Fruit fly (Drosophila melanogaster) whole organism: ENCODE results near the gene Lrp4.

ENCODE experiments used
- CG8478 ChIP-seq: fragments of >200 bp; optimal IDR thresholded peaks from 2 replicates; lab custom pipeline; 2018; ENCODE audit warnings: inconsistent platforms
- Dll ChIP-seq: fragments of >200 bp; optimal IDR thresholded peaks from 2 replicates; lab custom pipeline; 2017
- EcR ChIP-seq, 2 experiments: fragments of >200 bp; optimal IDR thresholded peaks; 2 replicates each; lab custom pipeline; 2017; ENCODE audit warnings: missing biosample characterization in 2 of 2, missing genetic modification characterization in 2 of 2, missing genetic modification reagents in 2 of 2
- pan ChIP-seq: fragments of >200 bp; optimal IDR thresholded peaks from 2 replicates; lab custom pipeline; 2017
- psq ChIP-seq: fragments of >200 bp; optimal IDR thresholded peaks from 2 replicates; lab custom pipeline; 2017
- usp ChIP-seq: fragments of >200 bp; optimal IDR thresholded peaks from 2 replicates; lab custom pipeline; 2017; ENCODE audit warnings: missing biosample characterization, missing genetic modification characterization, mixed read lengths

The Lrp4 gene

DNA sequence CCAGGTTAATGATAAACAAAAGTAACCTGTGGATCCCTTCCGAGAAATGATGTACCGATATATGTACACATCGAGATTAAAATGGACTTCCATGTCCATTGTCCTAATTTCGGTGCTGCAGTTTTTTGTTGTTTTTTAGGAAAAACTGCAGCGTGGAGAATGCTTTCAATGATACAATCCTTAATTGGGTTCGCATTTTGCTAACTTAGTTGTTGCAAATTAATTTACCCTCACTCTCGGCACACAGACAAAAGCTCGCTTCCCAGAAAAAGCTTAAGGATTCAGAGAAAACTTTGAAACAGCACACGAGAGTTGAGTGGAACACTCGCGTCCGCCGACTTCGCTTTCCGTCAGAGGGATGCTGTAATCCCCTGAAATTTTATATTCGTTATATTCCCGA is at the start of gene Lrp4:
TSS of gene Lrp4 (plus strand) at position 301 of the 400 bp plus-strand sequence.
- TF ChIP-seq CG8478 (no peak), EcR (GFP tag; optimal IDR thresholded peaks at IDR 0.05; lab: Kevin White, UChicago) (no peak), Dll (lab: Kevin White, UChicago) (no peak), pan (lab: Kevin White, UChicago) (no peak), psq (lab: Kevin White, UChicago) (no peak), usp (GFP tag; lab: Kevin White, UChicago) (no peak)

DNA sequence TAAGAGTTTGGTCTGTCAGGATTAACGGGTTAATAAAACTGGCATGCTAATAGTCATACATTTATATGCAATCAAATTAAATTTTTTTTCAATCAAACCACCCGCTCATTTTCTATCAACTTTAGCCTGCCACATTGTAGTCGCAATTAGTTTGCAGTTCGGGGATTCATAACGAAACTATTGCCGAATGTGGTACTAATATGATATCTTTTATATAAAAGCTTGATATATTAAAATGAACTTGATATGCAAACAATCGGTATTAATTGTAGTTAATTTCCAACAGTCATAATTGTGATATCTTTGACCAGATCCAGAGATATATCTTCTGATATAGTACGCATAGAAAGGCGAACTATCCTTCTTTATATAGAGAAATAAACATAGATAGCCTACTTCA is 44.6 kb upstream of the Lrp4 start:
- TF ChIP-seq Dll (lab: Kevin White, UChicago) (no peak), psq (lab: Kevin White, UChicago) (no peak), EcR (GFP tag; optimal IDR thresholded peaks at IDR 0.05; lab: Kevin White, UChicago) (no peak), pan (lab: Kevin White, UChicago) (no peak), usp (GFP tag; lab: Kevin White, UChicago) (no peak), CG8478 (no peak)

DNA sequence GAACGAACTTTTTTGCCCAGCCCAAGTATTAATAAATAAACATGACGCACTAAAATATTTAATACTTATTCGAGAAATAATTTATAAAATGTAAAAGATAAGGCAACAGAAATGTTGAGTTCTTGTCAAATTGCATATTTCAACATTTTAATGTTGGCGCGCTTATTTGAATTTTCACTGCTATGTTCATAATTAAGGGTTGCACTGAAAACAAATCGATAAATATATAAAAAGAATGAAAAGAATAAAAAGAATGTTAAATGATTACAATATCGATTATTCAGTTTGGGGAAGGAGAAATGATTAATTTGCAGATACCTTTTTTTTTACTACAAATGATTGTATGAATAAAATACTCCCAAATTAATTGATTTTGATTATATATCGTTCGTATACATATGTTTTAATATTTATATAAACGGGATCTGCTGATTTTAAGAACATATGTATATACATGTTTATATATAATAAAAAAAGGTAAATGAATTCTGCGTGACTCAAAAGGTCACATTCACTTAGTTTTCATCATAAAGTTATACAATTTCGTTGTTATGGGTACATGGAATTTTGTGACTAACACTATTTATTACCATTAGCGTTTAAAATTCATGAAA is 43.8 kb upstream of the Lrp4 start:
- TF ChIP-seq CG8478, result no peak
- TF ChIP-seq usp (GFP tag; lab: Kevin White, UChicago), result no peak
- TF ChIP-seq Dll (lab: Kevin White, UChicago), result no peak

DNA sequence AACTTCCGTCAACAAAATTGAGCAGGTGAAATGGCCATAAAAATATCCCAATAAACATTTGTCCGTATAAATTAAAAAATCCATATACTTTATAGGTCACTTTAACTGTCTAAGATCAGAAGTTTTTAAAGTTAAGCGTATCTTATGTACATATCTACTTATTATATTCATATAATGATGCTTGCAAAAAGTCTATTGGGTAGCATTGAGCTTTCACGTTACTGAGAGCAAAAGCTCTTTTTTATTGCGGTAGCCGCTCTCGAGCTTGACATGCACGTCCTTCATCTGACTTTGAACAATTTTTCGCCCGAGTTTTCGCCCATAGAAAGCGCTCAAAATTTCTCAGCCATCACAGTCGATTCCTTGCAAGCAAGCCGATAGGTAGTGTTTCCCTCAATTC is 42.8 kb upstream of the Lrp4 start, which contains the start of gene Gapdh2:
TSS of gene Gapdh2 (plus strand) at position 283 of the 400 bp plus-strand sequence.
- TF ChIP-seq psq (lab: Kevin White, UChicago), result no peak
- TF ChIP-seq Dll (lab: Kevin White, UChicago), result no peak
- TF ChIP-seq EcR (GFP tag; optimal IDR thresholded peaks at IDR 0.05; lab: Kevin White, UChicago), result no peak
- TF ChIP-seq pan (lab: Kevin White, UChicago), result no peak
- TF ChIP-seq usp (GFP tag; lab: Kevin White, UChicago), result no peak
- TF ChIP-seq CG8478, result no peak

DNA sequence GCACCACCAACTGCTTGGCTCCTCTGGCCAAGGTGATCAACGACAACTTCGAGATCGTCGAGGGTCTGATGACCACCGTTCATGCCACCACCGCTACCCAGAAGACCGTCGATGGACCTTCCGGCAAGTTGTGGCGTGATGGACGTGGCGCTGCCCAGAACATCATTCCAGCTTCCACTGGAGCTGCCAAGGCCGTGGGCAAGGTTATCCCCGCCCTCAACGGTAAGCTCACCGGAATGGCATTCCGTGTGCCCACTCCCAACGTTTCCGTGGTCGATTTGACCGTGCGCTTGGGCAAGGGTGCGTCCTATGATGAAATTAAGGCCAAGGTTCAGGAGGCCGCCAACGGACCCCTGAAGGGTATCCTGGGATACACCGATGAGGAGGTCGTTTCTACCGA is 41.9 kb upstream of the Lrp4 start:
- no peak for TF ChIP-seq psq (lab: Kevin White, UChicago)
- TF ChIP-seq EcR (GFP tag; optimal IDR thresholded peaks at IDR 0.05; lab: Kevin White, UChicago), result no peak
- TF ChIP-seq pan (lab: Kevin White, UChicago), result no peak
- no peak for TF ChIP-seq CG8478
- no peak for TF ChIP-seq Dll (lab: Kevin White, UChicago)
- no peak for TF ChIP-seq usp (GFP tag; lab: Kevin White, UChicago)

DNA sequence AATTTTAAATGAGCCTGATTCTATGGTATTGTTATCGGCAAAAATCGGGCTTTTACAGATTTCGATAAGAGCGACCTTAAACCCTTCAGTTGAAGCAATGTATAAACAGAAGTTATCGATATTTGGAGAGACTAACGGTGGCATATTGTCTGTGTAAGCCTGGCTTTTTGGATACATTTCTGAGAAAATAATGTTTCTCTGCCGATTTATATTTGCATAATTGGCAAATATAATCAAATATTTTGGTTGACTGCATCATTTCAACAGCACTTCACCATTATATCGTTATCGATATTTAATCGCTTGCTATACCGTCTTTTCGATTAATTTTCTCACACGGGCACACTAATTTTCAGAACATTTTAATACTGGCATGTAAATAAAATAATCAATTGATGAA is 40.8 kb upstream of the Lrp4 start, which contains the start of gene CG16952:
TSS of gene CG16952 (plus strand) at position 341 of the 400 bp plus-strand sequence.
- no peak for TF ChIP-seq CG8478
- TF ChIP-seq EcR (GFP tag; optimal IDR thresholded peaks at IDR 0.05; lab: Kevin White, UChicago), result no peak
- no peak for TF ChIP-seq psq (lab: Kevin White, UChicago)
- no peak for TF ChIP-seq usp (GFP tag; lab: Kevin White, UChicago)
- no peak for TF ChIP-seq pan (lab: Kevin White, UChicago)
- TF ChIP-seq Dll (lab: Kevin White, UChicago), result no peak

DNA sequence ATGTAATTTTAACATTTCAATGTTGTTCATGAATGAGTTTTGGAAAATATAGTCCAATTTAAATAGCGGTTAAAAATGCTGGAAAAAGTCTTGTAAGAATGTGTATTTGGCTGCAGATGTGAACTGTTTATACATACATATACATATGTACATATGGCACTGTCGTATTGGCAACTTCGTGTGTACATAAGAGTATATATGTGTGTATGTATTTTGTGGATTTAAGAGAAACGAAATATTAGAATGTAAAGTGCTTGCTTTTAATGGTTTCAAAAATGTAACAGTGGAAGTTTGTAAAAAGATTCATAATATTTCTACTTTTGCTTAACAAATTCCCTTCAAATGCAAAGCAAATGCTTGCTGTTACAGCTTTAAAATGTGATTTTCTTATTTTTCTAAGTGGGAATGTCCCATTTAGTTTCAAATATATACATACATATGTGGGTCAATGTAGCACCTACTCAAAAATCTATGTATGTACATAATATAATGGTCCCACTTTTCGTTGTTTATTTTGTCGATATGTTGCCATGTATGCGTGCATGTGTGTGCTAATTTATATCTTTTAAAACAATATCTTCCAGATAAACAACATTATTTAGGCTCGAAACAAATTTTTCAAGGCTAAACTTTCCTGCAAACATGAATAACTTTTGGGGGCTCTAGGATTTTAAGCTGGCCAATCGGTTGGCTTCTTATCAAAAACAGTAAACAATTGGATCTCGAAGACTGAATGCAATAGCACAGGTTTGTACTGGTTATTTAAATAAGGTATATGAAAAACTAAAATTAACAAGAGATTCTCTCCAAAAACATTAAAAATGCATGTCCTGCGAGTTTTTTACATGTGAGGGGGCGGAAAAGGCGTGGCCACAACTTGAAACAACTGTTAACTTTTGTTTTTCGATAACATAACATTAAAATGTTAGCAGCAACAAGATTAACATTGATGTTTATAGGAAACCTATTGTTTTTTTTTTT is 39.6 kb upstream of the Lrp4 start:
- TF ChIP-seq EcR (GFP tag; optimal IDR thresholded peaks at IDR 0.05; lab: Kevin White, UChicago) (no peak), psq (lab: Kevin White, UChicago) (no peak), CG8478 (no peak), usp (GFP tag; lab: Kevin White, UChicago) (no peak)

DNA sequence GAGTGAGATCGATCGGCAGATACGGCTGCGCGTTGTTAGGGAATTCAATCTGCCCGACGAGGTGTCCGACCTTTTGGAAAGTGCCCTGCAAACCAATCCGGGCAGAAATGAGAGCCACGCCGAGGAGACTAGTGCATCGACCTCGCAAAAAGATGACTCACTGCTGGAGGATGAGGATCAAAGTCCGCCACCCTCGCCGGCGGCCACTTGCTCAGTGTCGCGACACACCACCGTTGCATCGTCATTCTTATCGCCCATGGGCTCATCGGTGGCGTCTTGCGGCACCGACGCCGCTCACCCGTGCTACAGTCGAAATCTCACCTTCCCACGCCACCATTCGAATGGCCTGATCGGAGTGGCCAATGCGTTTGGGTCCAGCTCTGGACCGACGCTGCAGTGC is 36.2 kb upstream of the Lrp4 start:
- no peak for TF ChIP-seq usp (GFP tag; lab: Kevin White, UChicago)

DNA sequence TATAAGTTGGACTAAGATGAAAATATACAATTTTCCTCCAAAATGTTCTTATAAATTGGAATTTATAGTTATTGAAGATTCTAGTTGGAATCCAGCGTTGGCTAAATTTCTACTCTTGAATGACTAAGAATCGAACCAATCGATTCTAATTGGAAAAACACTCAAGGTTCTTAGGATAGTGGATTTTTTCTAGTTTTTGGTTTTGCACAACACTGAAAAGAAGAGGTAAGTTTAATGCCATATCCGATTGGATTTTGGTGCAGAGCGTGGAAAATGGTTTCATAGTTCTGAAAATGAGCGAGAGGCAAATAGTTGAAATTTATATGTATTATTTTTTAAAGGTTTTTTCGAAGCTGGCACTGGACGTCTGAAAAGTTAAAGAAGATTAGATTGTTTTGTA is 35.1 kb upstream of the Lrp4 start:
- TF ChIP-seq usp (GFP tag; lab: Kevin White, UChicago) (no peak), pan (lab: Kevin White, UChicago) (no peak), EcR (GFP tag; optimal IDR thresholded peaks at IDR 0.05; lab: Kevin White, UChicago) (no peak), Dll (lab: Kevin White, UChicago) (no peak), CG8478 (no peak)

DNA sequence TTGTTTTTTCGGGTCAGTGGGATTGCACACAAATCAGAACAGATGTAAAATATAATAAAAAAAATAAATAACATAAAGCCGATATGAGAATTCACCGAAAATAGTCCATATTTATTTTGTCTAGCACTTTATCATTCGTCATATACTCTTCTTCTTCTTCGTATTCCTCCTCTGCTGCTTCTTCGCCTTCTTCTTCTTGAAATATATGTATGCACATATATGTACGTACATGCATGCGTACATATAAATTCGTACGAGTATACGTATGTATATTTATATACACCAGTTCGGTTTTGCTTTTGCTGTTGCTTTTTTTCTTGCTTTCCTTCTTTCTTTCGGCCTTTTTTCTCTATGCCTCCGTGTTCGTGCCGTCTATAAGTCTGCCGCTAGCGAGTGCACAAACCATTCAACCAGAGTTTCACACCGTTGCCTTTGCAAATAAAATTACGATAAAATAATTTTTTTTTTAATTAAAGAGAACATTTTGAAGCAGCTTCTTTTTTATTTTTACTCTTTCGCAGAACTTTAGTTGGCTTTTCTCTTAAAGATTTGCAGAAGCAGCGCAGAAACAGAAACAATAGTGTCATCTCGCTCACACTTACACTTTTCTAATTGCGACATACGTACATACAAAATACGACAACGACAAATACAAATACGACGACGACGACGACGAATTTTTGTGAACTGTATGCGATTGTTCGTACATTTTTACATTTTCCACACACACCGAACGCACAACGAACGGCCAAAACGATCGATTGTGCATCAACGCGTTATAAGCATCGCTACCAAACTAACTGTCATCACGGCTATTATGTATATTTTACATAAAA is 24.0 kb upstream of the Lrp4 start:
- no peak for TF ChIP-seq Dll (lab: Kevin White, UChicago)
- no peak for TF ChIP-seq CG8478
- no peak for TF ChIP-seq EcR (GFP tag; optimal IDR thresholded peaks at IDR 0.05; lab: Kevin White, UChicago)
- TF ChIP-seq pan (lab: Kevin White, UChicago), result no peak

DNA sequence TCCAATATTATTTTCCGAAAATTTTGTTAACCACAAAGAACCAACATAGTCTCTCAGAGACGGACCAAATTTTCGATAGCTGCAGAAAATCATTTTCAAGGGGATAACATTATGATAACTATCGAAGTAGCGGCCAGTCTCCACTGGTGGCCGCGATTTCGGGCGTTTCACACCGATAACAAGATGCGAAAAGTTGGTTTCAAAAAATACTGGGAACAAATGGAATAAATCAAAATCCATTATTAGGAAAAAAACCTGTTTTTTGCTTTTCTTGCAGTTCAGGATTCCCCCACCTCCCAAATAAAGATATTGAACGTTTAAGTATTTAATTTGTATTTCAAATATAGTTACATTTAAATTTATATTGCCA is 23.4 kb upstream of the Lrp4 start, which contains the start of gene tay:
TSS of gene tay (minus strand) at position 65 of the 370 bp plus-strand sequence.
- TF ChIP-seq usp (GFP tag; lab: Kevin White, UChicago) (no peak), EcR (GFP tag; optimal IDR thresholded peaks at IDR 0.05; lab: Kevin White, UChicago) (no peak), pan (lab: Kevin White, UChicago) (no peak), psq (lab: Kevin White, UChicago) (no peak), CG8478 (no peak), Dll (lab: Kevin White, UChicago) (no peak)
